Worm (Caenorhabditis elegans): ENCODE data around the gene Y54G2A.10.

Gene Y54G2A.10

ce11 chrIV:2799389-2799788, at the start of gene Y54G2A.10:
Gene Y54G2A.10, plus strand, starts transcription at chrIV:2799689.
- TF ChIP-seq hpl-2 (GFP tag; optimal IDR thresholded peaks at IDR 0.05) (no peak), elt-2 (tag; optimal IDR thresholded peaks at IDR 0.05) (no peak), egl-13 (tag; optimal IDR thresholded peaks at IDR 0.05) (no peak), pax-3 (tag; optimal IDR thresholded peaks at IDR 0.05) (no peak), nhr-84 (tag; optimal IDR thresholded peaks at IDR 0.05) (no peak), zip-4 (GFP tag; optimal IDR thresholded peaks at IDR 0.05) (no peak), snu-23 (GFP tag; optimal IDR thresholded peaks at IDR 0.05) (peak; percentile 4), unc-98 (GFP tag; IDR thresholded peaks at IDR 0.05) (no peak)

- TF ChIP-seq hpl-2 (GFP tag; optimal IDR thresholded peaks at IDR 0.05) (no peak), fkh-8 (tag; optimal IDR thresholded peaks at IDR 0.05) (peak; percentile 50), snu-23 (GFP tag; optimal IDR thresholded peaks at IDR 0.05) (no peak), Y116A8C.19 (tag; optimal IDR thresholded peaks at IDR 0.05; ENCODE audit: borderline replicate concordance) (no peak), nhr-71 (tag; optimal IDR thresholded peaks at IDR 0.05) (peak; percentile 21)
Measured at ce11 chrIV:2750607-2751006, 48.9 kb upstream of the Y54G2A.10 start.

ce11 chrIV:2751568-2751967, 47.9 kb upstream of the Y54G2A.10 start, which contains the start of gene Y54G2A.41:
Gene Y54G2A.41, plus strand, starts transcription at chrIV:2751868.
- TF ChIP-seq nhr-28 (tag; optimal IDR thresholded peaks at IDR 0.05), result no peak
- TF ChIP-seq jun-1 (tag; optimal IDR thresholded peaks at IDR 0.05), result no peak
- TF ChIP-seq nhr-12 (tag; optimal IDR thresholded peaks at IDR 0.05), result no peak
- TF ChIP-seq aha-1 (tag; optimal IDR thresholded peaks at IDR 0.05), result no peak
- no peak for TF ChIP-seq efl-1 (optimal IDR thresholded peaks at IDR 0.05)
- TF ChIP-seq efl-1 (GFP tag; optimal IDR thresholded peaks at IDR 0.05 in 1 of 2), result peak in 1 of 2 experiments; percentile 78
- no peak for TF ChIP-seq tlp-1 (tag; optimal IDR thresholded peaks at IDR 0.05)
- no peak for TF ChIP-seq xbp-1 (tag; optimal IDR thresholded peaks at IDR 0.05)
- TF ChIP-seq blmp-1 (tag; optimal IDR thresholded peaks at IDR 0.05), result no peak

ce11 chrIV:2753541-2753940, 45.9 kb upstream of the Y54G2A.10 start:
- TF ChIP-seq lin-39 (tag; optimal IDR thresholded peaks at IDR 0.05) (no peak), nhr-20 (tag; optimal IDR thresholded peaks at IDR 0.05) (no peak), sox-4 (tag; optimal IDR thresholded peaks at IDR 0.05) (no peak), C04F5.9 (tag; optimal IDR thresholded peaks at IDR 0.05) (no peak), efl-1 (optimal IDR thresholded peaks at IDR 0.05) (no peak), efl-1 (GFP tag; optimal IDR thresholded peaks at IDR 0.05 in 1 of 2) (peak in 1 of 2 experiments; percentile 91), lsy-2 (tag; optimal IDR thresholded peaks at IDR 0.05) (no peak)

- TF ChIP-seq elt-2 (tag; optimal IDR thresholded peaks at IDR 0.05) (no peak), rnt-1 (tag; optimal IDR thresholded peaks at IDR 0.05) (no peak), egl-27 (tag; optimal IDR thresholded peaks at IDR 0.05) (no peak), nhr-84 (tag; optimal IDR thresholded peaks at IDR 0.05) (no peak), tbx-2 (tag; optimal IDR thresholded peaks at IDR 0.05) (no peak), sptf-1 (tag; optimal IDR thresholded peaks at IDR 0.05) (no peak), blmp-1 (tag; optimal IDR thresholded peaks at IDR 0.05) (no peak)
Measured at ce11 chrIV:2758079-2758478, 41.4 kb upstream of the Y54G2A.10 start.

- TF ChIP-seq lin-35 (GFP tag; optimal IDR thresholded peaks at IDR 0.05) (no peak), swsn-7 (tag; optimal IDR thresholded peaks at IDR 0.05) (no peak), pag-3 (tag; optimal IDR thresholded peaks at IDR 0.05; ENCODE audit: borderline replicate concordance, insufficient read depth) (no peak), xbp-1 (tag; optimal IDR thresholded peaks at IDR 0.05) (no peak), nhr-90 (tag; optimal IDR thresholded peaks at IDR 0.05; ENCODE audit: poor library complexity) (no peak), ceh-8 (GFP tag; optimal IDR thresholded peaks at IDR 0.05) (no peak)
Measured at ce11 chrIV:2759163-2759562, 40.3 kb upstream of the Y54G2A.10 start, which contains the start of gene Y54G2A.38. Gene Y54G2A.38, plus strand, starts transcription at chrIV:2759463.
